Worm (Caenorhabditis elegans): ENCODE data around the gene mrps-12.

mrps-12 gene

ce11 chrV:20868329-20868728 is 30.4 kb downstream of the mrps-12 start, which contains the start of gene F31D4.8:
Gene F31D4.8 (minus strand): TSS chrV:20868429.
- TF ChIP-seq ceh-36 (tag; optimal IDR thresholded peaks at IDR 0.05) (no peak), aly-1 (tag; optimal IDR thresholded peaks at IDR 0.05) (no peak)

ce11 chrV:20870633-20871032 is 32.8 kb downstream of the mrps-12 start:
- TF ChIP-seq ets-7 (tag; optimal IDR thresholded peaks at IDR 0.05) (no peak), flt-1 (GFP tag; IDR thresholded peaks at IDR 0.05) (no peak), tbx-37 (GFP tag; conservative IDR thresholded peaks at IDR 0.05) (no peak)

- TF ChIP-seq aly-1 (tag; optimal IDR thresholded peaks at IDR 0.05) (no peak), F13C5.2 (tag; optimal IDR thresholded peaks at IDR 0.05) (no peak), ama-1 (optimal IDR thresholded peaks at IDR 0.05) (no peak), ceh-36 (tag; optimal IDR thresholded peaks at IDR 0.05) (no peak), hmbx-1 (tag; optimal IDR thresholded peaks at IDR 0.05) (no peak), ceh-13 (GFP tag; optimal IDR thresholded peaks at IDR 0.05) (no peak), ets-7 (tag; optimal IDR thresholded peaks at IDR 0.05) (no peak), sea-1 (GFP tag; conservative IDR thresholded peaks at IDR 0.05) (no peak), tbx-11 (GFP tag; IDR thresholded peaks at IDR 0.05) (no peak), hnd-1 (tag; optimal IDR thresholded peaks at IDR 0.05) (no peak), hmg-4 (GFP tag; optimal IDR thresholded peaks at IDR 0.05) (no peak)
These were observed 33.3 kb downstream of the mrps-12 start for ce11 chrV:20871194-20871593.

ce11 chrV:20873144-20873543 is 35.3 kb downstream of the mrps-12 start:
- no peak for TF ChIP-seq sea-1 (GFP tag; conservative IDR thresholded peaks at IDR 0.05)
- no peak for TF ChIP-seq F13C5.2 (tag; optimal IDR thresholded peaks at IDR 0.05)
- no peak for TF ChIP-seq B0310.2 (tag; optimal IDR thresholded peaks at IDR 0.05)
- no peak for TF ChIP-seq pes-1 (GFP tag; IDR thresholded peaks at IDR 0.05)
- no peak for TF ChIP-seq hnd-1 (tag; optimal IDR thresholded peaks at IDR 0.05)
- no peak for TF ChIP-seq flt-1 (GFP tag; IDR thresholded peaks at IDR 0.05)
- TF ChIP-seq ceh-13 (GFP tag; optimal IDR thresholded peaks at IDR 0.05): no peak
- no peak for TF ChIP-seq scrt-1 (GFP tag; IDR thresholded peaks at IDR 0.05)
- no peak for TF ChIP-seq tbx-37 (GFP tag; conservative IDR thresholded peaks at IDR 0.05)
- no peak for TF ChIP-seq tbx-11 (GFP tag; IDR thresholded peaks at IDR 0.05)
- TF ChIP-seq hmg-4 (GFP tag; optimal IDR thresholded peaks at IDR 0.05): no peak

- TF ChIP-seq F13C5.2 (tag; optimal IDR thresholded peaks at IDR 0.05): no peak
- no peak for TF ChIP-seq ceh-13 (GFP tag; optimal IDR thresholded peaks at IDR 0.05)
- TF ChIP-seq pes-1 (GFP tag; IDR thresholded peaks at IDR 0.05): no peak
- no peak for TF ChIP-seq tbx-37 (GFP tag; conservative IDR thresholded peaks at IDR 0.05)
- TF ChIP-seq hmg-4 (GFP tag; optimal IDR thresholded peaks at IDR 0.05): no peak
- TF ChIP-seq ceh-36 (tag; optimal IDR thresholded peaks at IDR 0.05): no peak
- no peak for TF ChIP-seq tra-4 (tag; optimal IDR thresholded peaks at IDR 0.05)
- TF ChIP-seq aly-1 (tag; optimal IDR thresholded peaks at IDR 0.05): no peak
- no peak for TF ChIP-seq scrt-1 (GFP tag; IDR thresholded peaks at IDR 0.05)
- TF ChIP-seq hmbx-1 (tag; optimal IDR thresholded peaks at IDR 0.05): no peak
- no peak for TF ChIP-seq flt-1 (GFP tag; IDR thresholded peaks at IDR 0.05)
- no peak for TF ChIP-seq ets-7 (tag; optimal IDR thresholded peaks at IDR 0.05)
- TF ChIP-seq B0310.2 (tag; optimal IDR thresholded peaks at IDR 0.05): no peak
- TF ChIP-seq hnd-1 (tag; optimal IDR thresholded peaks at IDR 0.05): no peak
These were observed 37.4 kb downstream of the mrps-12 start for ce11 chrV:20875324-20875723.

ce11 chrV:20879069-20879667 is 41.3 kb downstream of the mrps-12 start, which contains the start of gene unc-80:
Gene unc-80 (plus strand): TSS chrV:20879601.
- TF ChIP-seq tra-4 (tag; optimal IDR thresholded peaks at IDR 0.05) (no peak), hmbx-1 (tag; optimal IDR thresholded peaks at IDR 0.05) (no peak), scrt-1 (GFP tag; IDR thresholded peaks at IDR 0.05) (no peak), tbx-11 (GFP tag; IDR thresholded peaks at IDR 0.05) (no peak), aly-1 (tag; optimal IDR thresholded peaks at IDR 0.05) (no peak), flt-1 (GFP tag; IDR thresholded peaks at IDR 0.05) (no peak), B0310.2 (tag; optimal IDR thresholded peaks at IDR 0.05) (no peak), ceh-13 (GFP tag; optimal IDR thresholded peaks at IDR 0.05) (no peak), ceh-36 (tag; optimal IDR thresholded peaks at IDR 0.05) (no peak), F13C5.2 (tag; optimal IDR thresholded peaks at IDR 0.05) (no peak), pes-1 (GFP tag; IDR thresholded peaks at IDR 0.05) (no peak), hmg-4 (GFP tag; optimal IDR thresholded peaks at IDR 0.05) (no peak), sea-1 (GFP tag; conservative IDR thresholded peaks at IDR 0.05) (no peak), ama-1 (optimal IDR thresholded peaks at IDR 0.05) (no peak), ets-7 (tag; optimal IDR thresholded peaks at IDR 0.05) (no peak), tbx-37 (GFP tag; conservative IDR thresholded peaks at IDR 0.05) (no peak), hnd-1 (tag; optimal IDR thresholded peaks at IDR 0.05) (no peak)

Measured in whole organism, early embryonic.